Fruit fly (Drosophila melanogaster) whole organism, adult: ENCODE data around the gene CG13670.

ENCODE experiments used
- CG11617 ChIP-seq: fragments of 200-800 bp; sonication (Bioruptor generic); optimal IDR thresholded peaks from 2 replicates; lab custom pipeline; 2017; ENCODE audit warnings: mild to moderate bottlenecking, missing biosample characterization, missing genetic modification reagents, missing genetic modification characterization
- CG12768 ChIP-seq: fragments of 200-800 bp; sonication (Bioruptor generic); optimal IDR thresholded peaks from 2 replicates; lab custom pipeline; 2017; ENCODE audit warnings: missing biosample characterization, missing genetic modification characterization, mild to moderate bottlenecking, moderate library complexity, missing genetic modification reagents
- CG14711 ChIP-seq: fragments of 200-800 bp; sonication (Bioruptor generic); optimal IDR thresholded peaks from 2 replicates; lab custom pipeline; 2018; ENCODE audit warnings: missing biosample characterization, mild to moderate bottlenecking, missing genetic modification characterization, moderate library complexity
- CG1620 ChIP-seq: fragments of 200-800 bp; sonication (Bioruptor generic); optimal IDR thresholded peaks from 2 replicates; lab custom pipeline; 2016; ENCODE audit warnings: missing biosample characterization, missing genetic modification characterization
- CG33017 ChIP-seq: fragments of 200-800 bp; sonication (Bioruptor generic); optimal IDR thresholded peaks from 2 replicates; lab custom pipeline; 2018; ENCODE audit warnings: missing biosample characterization, mild to moderate bottlenecking, missing genetic modification characterization, moderate library complexity
- CG5204 ChIP-seq: fragments of 200-800 bp; sonication (Bioruptor generic); optimal IDR thresholded peaks from 2 replicates; lab custom pipeline; 2016; ENCODE audit warnings: missing biosample characterization, missing genetic modification characterization
- CG7045 ChIP-seq: fragments of 200-800 bp; sonication (Bioruptor generic); optimal IDR thresholded peaks from 2 replicates; lab custom pipeline; 2017; ENCODE audit warnings: missing biosample characterization, mild to moderate bottlenecking, missing genetic modification characterization
- CG7101 ChIP-seq: fragments of 200-800 bp; sonication (Bioruptor generic); optimal IDR thresholded peaks from 2 replicates; lab custom pipeline; 2018; ENCODE audit warnings: missing biosample characterization, mild to moderate bottlenecking, missing genetic modification characterization, moderate library complexity
- Clk ChIP-seq: fragments of 200-800 bp; sonication (Bioruptor generic); optimal IDR thresholded peaks from 2 replicates; lab custom pipeline; 2017; ENCODE audit warnings: missing biosample characterization, missing genetic modification characterization
- Crg-1 ChIP-seq: fragments of 200-800 bp; sonication (Bioruptor generic); optimal IDR thresholded peaks from 2 replicates; lab custom pipeline; 2016; ENCODE audit warnings: missing biosample characterization, missing genetic modification characterization
- Hr96 ChIP-seq: fragments of 200-800 bp; sonication (Bioruptor generic); optimal IDR thresholded peaks from 2 replicates; lab custom pipeline; 2016; ENCODE audit warnings: missing biosample characterization, missing genetic modification characterization
- Mnt ChIP-seq: fragments of 200-800 bp; sonication (Bioruptor generic); optimal IDR thresholded peaks from 2 replicates; lab custom pipeline; 2016; ENCODE audit warnings: missing biosample characterization, mild to moderate bottlenecking, missing genetic modification characterization
- bab1 ChIP-seq: fragments of 200-800 bp; sonication (Bioruptor generic); optimal IDR thresholded peaks from 3 replicates; lab custom pipeline; 2019; ENCODE audit warnings: missing biosample characterization, mild to moderate bottlenecking, missing genetic modification characterization, moderate library complexity
- cic ChIP-seq: fragments of 200-800 bp; sonication (Bioruptor generic); optimal IDR thresholded peaks from 2 replicates; lab custom pipeline; 2017; ENCODE audit warnings: missing biosample characterization, mild to moderate bottlenecking, missing genetic modification characterization, moderate library complexity
- cnc ChIP-seq, 2 experiments: fragments of >200 bp; optimal IDR thresholded peaks; 2 replicates each; lab custom pipeline; 2017
- kay ChIP-seq: fragments of 200-800 bp; sonication (Bioruptor generic); peaks from one replicate; lab custom pipeline; 2016; ENCODE audit warnings: missing biosample characterization, missing genetic modification characterization, borderline replicate concordance
- ovo ChIP-seq: fragments of 200-800 bp; sonication (Bioruptor generic); optimal IDR thresholded peaks from 2 replicates; lab custom pipeline; 2016; ENCODE audit warnings: missing biosample characterization, missing genetic modification characterization
- pad ChIP-seq: fragments of 200-800 bp; sonication (Bioruptor generic); optimal IDR thresholded peaks from 3 replicates; lab custom pipeline; 2017; ENCODE audit warnings: missing biosample characterization, missing genetic modification characterization, mild to moderate bottlenecking, moderate library complexity, missing genetic modification reagents
- tj ChIP-seq: fragments of 200-800 bp; sonication (Bioruptor generic); optimal IDR thresholded peaks from 3 replicates; lab custom pipeline; 2017; ENCODE audit warnings: missing biosample characterization, mild to moderate bottlenecking, missing genetic modification characterization, moderate library complexity
- toe ChIP-seq: fragments of 200-800 bp; sonication (Bioruptor generic); optimal IDR thresholded peaks from 2 replicates; lab custom pipeline; 2016; ENCODE audit warnings: missing biosample characterization, missing genetic modification characterization

Gene CG13670

dm6 chr3L:8295227-8295626 lies 25.3 kb upstream of the CG13670 start, which contains the start of gene CG7201:
CG7201 (minus strand) TSS chr3L:8295327.
- TF ChIP-seq CG7045 (GFP tag; lab: Kevin White, UChicago), result no peak
- no peak for TF ChIP-seq CG14711 (tag; lab: Kevin White, UChicago)
- TF ChIP-seq CG33017 (tag; lab: Kevin White, UChicago), result no peak
- no peak for TF ChIP-seq CG1620 (GFP tag; lab: Kevin White, UChicago)
- TF ChIP-seq bab1, result no peak
- TF ChIP-seq CG11617 (GFP tag; lab: Kevin White, UChicago), result no peak
- no peak for TF ChIP-seq cic (GFP tag; lab: Kevin White, UChicago)
- TF ChIP-seq Crg-1 (GFP tag; lab: Kevin White, UChicago), result no peak
- TF ChIP-seq cnc (optimal IDR thresholded peaks at IDR 0.05; lab: Kevin White, UChicago), result no peak

dm6 chr3L:8296941-8297340 lies 23.6 kb upstream of the CG13670 start, which contains the start of gene Rab19:
Rab19 (plus strand) TSS chr3L:8297018.
- peak; percentile 96 for TF ChIP-seq kay (GFP tag; lab: Kevin White, UChicago)
- no peak for TF ChIP-seq Crg-1 (GFP tag; lab: Kevin White, UChicago)
- no peak for TF ChIP-seq Hr96 (GFP tag; lab: Kevin White, UChicago)
- peak; percentile 0 for TF ChIP-seq bab1

- TF ChIP-seq Mnt (GFP tag; lab: Kevin White, UChicago), result peak; percentile 68
- no peak for TF ChIP-seq kay (GFP tag; lab: Kevin White, UChicago)
- TF ChIP-seq CG33017 (tag; lab: Kevin White, UChicago), result no peak
- peak; percentile 24 for TF ChIP-seq cic (GFP tag; lab: Kevin White, UChicago)
- TF ChIP-seq CG7045 (GFP tag; lab: Kevin White, UChicago), result no peak
- no peak for TF ChIP-seq Crg-1 (GFP tag; lab: Kevin White, UChicago)
- no peak for TF ChIP-seq Hr96 (GFP tag; lab: Kevin White, UChicago)
- TF ChIP-seq tj (GFP tag; lab: Kevin White, UChicago), result no peak
- no peak for TF ChIP-seq CG5204
- TF ChIP-seq pad (GFP tag; lab: Kevin White, UChicago), result no peak
Observed at dm6 chr3L:8297488-8297887, 23.1 kb upstream of the CG13670 start.

dm6 chr3L:8299224-8300130 lies 21.1 kb upstream of the CG13670 start, which contains the start of the genes Arl5 and CG13671:
Arl5 (minus strand) TSS chr3L:8299839.
CG13671 (plus strand) TSS chr3L:8300064.
- TF ChIP-seq tj (GFP tag; lab: Kevin White, UChicago) (peak; percentile 31), cic (GFP tag; lab: Kevin White, UChicago) (peak; percentile 54), Mnt (GFP tag; lab: Kevin White, UChicago) (peak; percentile 32), Hr96 (GFP tag; lab: Kevin White, UChicago) (no peak), CG12768 (GFP tag; lab: Kevin White, UChicago) (peak; percentile 57), Crg-1 (GFP tag; lab: Kevin White, UChicago) (peak; percentile 72), CG11617 (GFP tag; lab: Kevin White, UChicago) (peak; percentile 82), ovo (peak; percentile 83), Clk (peak; percentile 60), pad (GFP tag; lab: Kevin White, UChicago) (peak; percentile 100), CG7045 (GFP tag; lab: Kevin White, UChicago) (peak; percentile 66), CG5204 (no peak), CG33017 (tag; lab: Kevin White, UChicago) (peak; percentile 44), CG7101 (tag; lab: Kevin White, UChicago) (peak; percentile 80), bab1 (peak; percentile 84), toe (GFP tag; lab: Kevin White, UChicago) (no peak), cnc (optimal IDR thresholded peaks at IDR 0.05; lab: Kevin White, UChicago) (no peak), CG14711 (tag; lab: Kevin White, UChicago) (peak; percentile 83), CG1620 (GFP tag; lab: Kevin White, UChicago) (peak; percentile 66)

- TF ChIP-seq cnc (optimal IDR thresholded peaks at IDR 0.05; lab: Kevin White, UChicago), result no peak
- TF ChIP-seq kay (GFP tag; lab: Kevin White, UChicago), result no peak
- TF ChIP-seq CG12768 (GFP tag; lab: Kevin White, UChicago), result peak; percentile 18
- no peak for TF ChIP-seq Clk
- no peak for TF ChIP-seq CG14711 (tag; lab: Kevin White, UChicago)
- no peak for TF ChIP-seq CG7101 (tag; lab: Kevin White, UChicago)
- peak; percentile 9 for TF ChIP-seq CG11617 (GFP tag; lab: Kevin White, UChicago)
- TF ChIP-seq CG5204, result no peak
- TF ChIP-seq bab1, result peak; percentile 15
- TF ChIP-seq CG33017 (tag; lab: Kevin White, UChicago), result peak; percentile 25
- TF ChIP-seq toe (GFP tag; lab: Kevin White, UChicago), result no peak
Observed at dm6 chr3L:8303912-8304311, 16.7 kb upstream of the CG13670 start, which contains the start of the genes CG7194 and Sbp2. CG7194 (minus strand) TSS chr3L:8304059. Sbp2 (plus strand) TSS chr3L:8304157.

- TF ChIP-seq CG1620 (GFP tag; lab: Kevin White, UChicago), result no peak
- no peak for TF ChIP-seq Hr96 (GFP tag; lab: Kevin White, UChicago)
- no peak for TF ChIP-seq bab1
- TF ChIP-seq cnc (optimal IDR thresholded peaks at IDR 0.05; lab: Kevin White, UChicago), result no peak
- TF ChIP-seq CG14711 (tag; lab: Kevin White, UChicago), result no peak
- TF ChIP-seq CG7045 (GFP tag; lab: Kevin White, UChicago), result no peak
- no peak for TF ChIP-seq kay (GFP tag; lab: Kevin White, UChicago)
- no peak for TF ChIP-seq CG7101 (tag; lab: Kevin White, UChicago)
Observed at dm6 chr3L:8306880-8307279, 13.7 kb upstream of the CG13670 start, which contains the start of gene Gr66a. Gr66a (minus strand) TSS chr3L:8306980.
